Worm (Caenorhabditis elegans): ENCODE measurements around the gene scl-7.

DNA sequence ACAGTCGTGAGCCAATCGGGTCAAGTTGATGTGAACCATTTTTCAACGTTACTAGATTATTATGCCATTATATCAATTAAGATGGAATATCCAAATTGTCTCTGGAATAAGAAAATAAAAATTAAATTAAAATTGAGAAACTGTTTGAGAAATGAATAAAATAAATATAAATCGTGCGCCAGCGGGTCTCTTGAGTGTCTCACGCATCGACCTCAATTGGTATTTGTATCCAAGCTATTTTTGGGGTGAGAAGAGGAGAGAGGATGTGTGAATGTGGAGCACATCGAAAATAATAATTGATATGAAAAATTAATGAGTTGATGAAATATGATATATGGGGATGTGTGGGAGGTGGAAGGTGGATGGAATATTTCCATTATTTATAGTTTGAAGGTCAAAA, 31.4 kb upstream of the scl-7 start, which contains the start of gene F49E11.2:
- no peak for TF ChIP-seq nhr-11 (tag; optimal IDR thresholded peaks at IDR 0.05)
- TF ChIP-seq ztf-11 (tag; optimal IDR thresholded peaks at IDR 0.05): no peak
- no peak for TF ChIP-seq rnt-1 (tag; optimal IDR thresholded peaks at IDR 0.05)
- no peak for TF ChIP-seq lin-15B (tag; optimal IDR thresholded peaks at IDR 0.05)
- TF ChIP-seq egl-27 (tag; optimal IDR thresholded peaks at IDR 0.05): no peak
- no peak for TF ChIP-seq nhr-237 (tag; optimal IDR thresholded peaks at IDR 0.05)
- no peak for TF ChIP-seq nhr-77 (tag; optimal IDR thresholded peaks at IDR 0.05)
- TF ChIP-seq unc-62 (GFP tag; optimal IDR thresholded peaks at IDR 0.05): no peak
- no peak for TF ChIP-seq egl-13 (tag; optimal IDR thresholded peaks at IDR 0.05)
- TF ChIP-seq tbx-2 (tag; optimal IDR thresholded peaks at IDR 0.05): no peak
- no peak for TF ChIP-seq sox-4 (tag; optimal IDR thresholded peaks at IDR 0.05)
- no peak for TF ChIP-seq fos-1 (tag; optimal IDR thresholded peaks at IDR 0.05)
- no peak for TF ChIP-seq ama-1 (optimal IDR thresholded peaks at IDR 0.05)
- no peak for TF ChIP-seq nhr-12 (tag; optimal IDR thresholded peaks at IDR 0.05)

Measured in whole organism, L1 larva.